Fruit fly (Drosophila melanogaster) whole organism, embryonic: ENCODE data around the gene CG9550.

Experiments used
- ATbp ChIP-seq: fragments of 200-800 bp; sonication (Bioruptor generic); optimal IDR thresholded peaks from 2 replicates; lab custom pipeline; 2017; ENCODE audit warnings: missing biosample characterization, mild to moderate bottlenecking, missing genetic modification characterization, missing genetic modification reagents
- Aef1 ChIP-seq: fragments of 200-800 bp; sonication (Bioruptor generic); IDR thresholded peaks from 3 replicates; pipeline ENCODE4 v1.3.6; 2022; ENCODE audit warnings: missing biosample characterization, missing genetic modification characterization
- Awh ChIP-seq: fragments of 200-800 bp; sonication (Bioruptor generic); IDR thresholded peaks from 2 replicates; pipeline ENCODE4, ENCODE4 v1.3.6; 2022; ENCODE audit warnings: missing biosample characterization, missing genetic modification characterization
- B-H2 ChIP-seq: fragments of 200-800 bp; sonication (Bioruptor generic); optimal IDR thresholded peaks from 2 replicates; lab custom pipeline; 2018; ENCODE audit warnings: missing biosample characterization, mild to moderate bottlenecking, missing genetic modification characterization
- CG10462 ChIP-seq: fragments of 200-800 bp; sonication (Bioruptor generic); optimal IDR thresholded peaks from 2 replicates; lab custom pipeline; 2016; ENCODE audit warnings: missing biosample characterization, missing genetic modification characterization
- CG12071 ChIP-seq: fragments of 200-800 bp; sonication (Bioruptor generic); optimal IDR thresholded peaks from 3 replicates; lab custom pipeline; 2018; ENCODE audit warnings: missing biosample characterization, mild to moderate bottlenecking, missing genetic modification characterization
- CG12104 ChIP-seq: fragments of 200-800 bp; sonication (Bioruptor generic); optimal IDR thresholded peaks from 3 replicates; lab custom pipeline; 2016; ENCODE audit warnings: missing biosample characterization, missing genetic modification characterization
- CG15269 ChIP-seq: fragments of 200-800 bp; sonication (Bioruptor generic); optimal IDR thresholded peaks from 2 replicates; lab custom pipeline; 2018; ENCODE audit warnings: missing biosample characterization, mild to moderate bottlenecking, missing genetic modification characterization, moderate library complexity
- CG15696 ChIP-seq: fragments of 200-800 bp; sonication (Bioruptor generic); optimal IDR thresholded peaks from 2 replicates; lab custom pipeline; 2019; ENCODE audit warnings: missing biosample characterization, mild to moderate bottlenecking, missing genetic modification characterization, moderate library complexity
- CG16815 ChIP-seq: fragments of 200-800 bp; sonication (Bioruptor generic); optimal IDR thresholded peaks from 3 replicates; lab custom pipeline; 2017; ENCODE audit warnings: missing biosample characterization, mild to moderate bottlenecking, missing genetic modification characterization
- CG17359 ChIP-seq: fragments of 200-800 bp; sonication (Bioruptor generic); optimal IDR thresholded peaks from 3 replicates; lab custom pipeline; 2018; ENCODE audit warnings: missing biosample characterization, mild to moderate bottlenecking, missing genetic modification characterization, moderate library complexity
- CG17568 ChIP-seq: fragments of 200-800 bp; sonication (Bioruptor generic); optimal IDR thresholded peaks from 2 replicates; lab custom pipeline; 2018; ENCODE audit warnings: missing biosample characterization, mild to moderate bottlenecking, missing genetic modification characterization, moderate library complexity
- CG1792 ChIP-seq: fragments of 200-800 bp; sonication (Bioruptor generic); optimal IDR thresholded peaks from 2 replicates; lab custom pipeline; 2016; ENCODE audit warnings: missing biosample characterization, missing genetic modification characterization
- CG18476 ChIP-seq: fragments of 200-800 bp; sonication (Bioruptor generic); optimal IDR thresholded peaks from 2 replicates; lab custom pipeline; 2016; ENCODE audit warnings: missing biosample characterization, mild to moderate bottlenecking, missing genetic modification characterization
- CG18599 ChIP-seq: fragments of 200-800 bp; sonication (Bioruptor generic); optimal IDR thresholded peaks from 3 replicates; lab custom pipeline; 2017; ENCODE audit warnings: missing biosample characterization, missing genetic modification characterization, mild to moderate bottlenecking, moderate library complexity, missing genetic modification reagents
- CG3065 ChIP-seq: fragments of 200-800 bp; sonication (Bioruptor generic); optimal IDR thresholded peaks from 2 replicates; lab custom pipeline; 2016; ENCODE audit warnings: missing biosample characterization, missing genetic modification characterization
- CG4730 ChIP-seq: fragments of 200-800 bp; sonication (Bioruptor generic); IDR thresholded peaks from 2 replicates; pipeline ENCODE4 v1.3.6; 2022; ENCODE audit warnings: missing biosample characterization, missing genetic modification characterization
- CG6813 ChIP-seq: fragments of 200-800 bp; sonication (Bioruptor generic); optimal IDR thresholded peaks from 2 replicates; lab custom pipeline; 2017; ENCODE audit warnings: missing biosample characterization, missing genetic modification characterization, mild to moderate bottlenecking, moderate library complexity, missing genetic modification reagents
- CG7271 ChIP-seq: fragments of 200-800 bp; sonication (Bioruptor generic); optimal IDR thresholded peaks from 2 replicates; lab custom pipeline; 2018; ENCODE audit warnings: missing biosample characterization, mild to moderate bottlenecking, missing genetic modification characterization, moderate library complexity
- CG8089 ChIP-seq: fragments of 200-800 bp; sonication (Bioruptor generic); optimal IDR thresholded peaks from 3 replicates; lab custom pipeline; 2016; ENCODE audit warnings: missing biosample characterization, missing genetic modification characterization
- Dbx ChIP-seq: fragments of 200-800 bp; sonication (Bioruptor generic); IDR thresholded peaks from 3 replicates; pipeline ENCODE4 v1.3.6; 2022; ENCODE audit warnings: missing biosample characterization, missing genetic modification characterization
- Dfd ChIP-seq, 2 experiments: fragments of >200 bp; optimal IDR thresholded peaks; 2 replicates each; lab custom pipeline; 2017; ENCODE audit warnings: missing biosample characterization in 2 of 2, missing genetic modification characterization in 2 of 2
- Fer3 ChIP-seq: fragments of 200-800 bp; sonication (Bioruptor generic); optimal IDR thresholded peaks from 2 replicates; lab custom pipeline; 2018; ENCODE audit warnings: missing biosample characterization, mild to moderate bottlenecking, missing genetic modification characterization, moderate library complexity
- HLHmδ ChIP-seq: fragments of 200-800 bp; sonication (Bioruptor generic); optimal IDR thresholded peaks from 2 replicates; lab custom pipeline; 2018; ENCODE audit warnings: missing biosample characterization, mild to moderate bottlenecking, missing genetic modification characterization, moderate library complexity
- Hr39 ChIP-seq: fragments of >200 bp; optimal IDR thresholded peaks from 2 replicates; lab custom pipeline; 2017
- Med ChIP-seq: fragments of 200-800 bp; sonication (Bioruptor generic); peaks from one replicate; lab custom pipeline; 2016; ENCODE audit warnings: missing biosample characterization, missing genetic modification characterization, mild to moderate bottlenecking, inconsistent platforms, moderate library complexity
- Oaz ChIP-seq: fragments of 200-800 bp; sonication (Bioruptor generic); IDR thresholded peaks from 2 replicates; pipeline ENCODE4 v1.3.6; 2022; ENCODE audit warnings: missing biosample characterization, missing genetic modification characterization
- PHDP ChIP-seq: fragments of 200-800 bp; sonication (Bioruptor generic); optimal IDR thresholded peaks from 3 replicates; lab custom pipeline; 2018; ENCODE audit warnings: missing biosample characterization, mild to moderate bottlenecking, missing genetic modification characterization, moderate library complexity
- Tbp ChIP-seq: fragments of >200 bp; optimal IDR thresholded peaks from 2 replicates; lab custom pipeline; 2018; ENCODE audit warnings: missing biosample characterization, missing genetic modification characterization
- abd-A ChIP-seq: fragments of 200-800 bp; sonication (Bioruptor generic); optimal IDR thresholded peaks from 3 replicates; lab custom pipeline; 2019; ENCODE audit warnings: missing biosample characterization, mild to moderate bottlenecking, missing genetic modification characterization, moderate library complexity
- amos ChIP-seq: fragments of 200-800 bp; sonication (Bioruptor generic); IDR thresholded peaks from 2 replicates; pipeline ENCODE4 v1.3.6; 2022; ENCODE audit warnings: missing biosample characterization, missing genetic modification characterization; ENCODE audit not compliant: partially characterized antibody
- ap ChIP-seq: fragments of 200-800 bp; sonication (Bioruptor generic); IDR thresholded peaks from 2 replicates; pipeline ENCODE4 v1.3.6; 2022; ENCODE audit warnings: missing biosample characterization, missing genetic modification characterization
- ara ChIP-seq: fragments of 200-800 bp; sonication (Bioruptor generic); IDR thresholded peaks from 2 replicates; pipeline ENCODE4 v1.3.6; 2022; ENCODE audit warnings: missing biosample characterization, missing genetic modification characterization
- br ChIP-seq: fragments of >200 bp; optimal IDR thresholded peaks from 2 replicates; lab custom pipeline; 2017
- crol ChIP-seq: fragments of 200-800 bp; sonication (Bioruptor generic); IDR thresholded peaks from 2 replicates; pipeline ENCODE4 v1.3.6; 2022; ENCODE audit warnings: missing biosample characterization, missing genetic modification characterization
- emc ChIP-seq: fragments of 200-800 bp; sonication (Bioruptor generic); optimal IDR thresholded peaks from 2 replicates; lab custom pipeline; 2016; ENCODE audit warnings: missing biosample characterization, missing genetic modification characterization
- eve ChIP-seq, 2 experiments: fragments of >200 bp; optimal IDR thresholded peaks; 2 replicates each; lab custom pipeline; 2017; ENCODE audit warnings: missing biosample characterization in 2 of 2, missing genetic modification characterization in 2 of 2
- fd102C ChIP-seq: fragments of 200-800 bp; sonication (Bioruptor generic); optimal IDR thresholded peaks from 2 replicates; lab custom pipeline; 2018; ENCODE audit warnings: missing biosample characterization, mild to moderate bottlenecking, missing genetic modification characterization, moderate library complexity
- grau ChIP-seq: fragments of 200-800 bp; optimal IDR thresholded peaks from 3 replicates; lab custom pipeline; 2019; ENCODE audit warnings: missing biosample characterization, mild to moderate bottlenecking, missing genetic modification characterization, moderate library complexity
- jing ChIP-seq: fragments of 200-800 bp; sonication (Bioruptor generic); optimal IDR thresholded peaks from 2 replicates; lab custom pipeline; 2018; ENCODE audit warnings: missing biosample characterization, mild to moderate bottlenecking, missing genetic modification characterization
- lbe ChIP-seq: fragments of 200-800 bp; sonication (Bioruptor generic); optimal IDR thresholded peaks from 2 replicates; lab custom pipeline; 2016; ENCODE audit warnings: missing biosample characterization, mild to moderate bottlenecking, missing genetic modification characterization
- mld ChIP-seq: fragments of 200-800 bp; sonication (Bioruptor generic); IDR thresholded peaks from 3 replicates; pipeline ENCODE4 v1.3.6; 2022; ENCODE audit warnings: missing biosample characterization, missing genetic modification characterization; ENCODE audit not compliant: partially characterized antibody
- peb ChIP-seq: fragments of 200-800 bp; sonication (Bioruptor generic); IDR thresholded peaks from 2 replicates; pipeline ENCODE4 v1.3.6; 2022; ENCODE audit warnings: missing biosample characterization, missing genetic modification characterization
- rib ChIP-seq: fragments of 200-800 bp; sonication (Bioruptor generic); IDR thresholded peaks from 2 replicates; pipeline ENCODE4 v1.3.6; 2022; ENCODE audit warnings: missing biosample characterization, missing genetic modification characterization
- sob ChIP-seq: fragments of 200-800 bp; sonication (Bioruptor generic); IDR thresholded peaks from 2 replicates; pipeline ENCODE4 v1.3.6; 2022; ENCODE audit warnings: missing biosample characterization, missing genetic modification characterization
- tap ChIP-seq: fragments of 200-800 bp; optimal IDR thresholded peaks from 3 replicates; lab custom pipeline; 2019; ENCODE audit warnings: missing biosample characterization, mild to moderate bottlenecking, missing genetic modification characterization, moderate library complexity
- tna ChIP-seq: fragments of 200-800 bp; sonication (Bioruptor generic); IDR thresholded peaks from 2 replicates; pipeline ENCODE4 v1.3.6; 2022; ENCODE audit warnings: missing biosample characterization, missing genetic modification characterization; ENCODE audit not compliant: partially characterized antibody
- toy ChIP-seq: fragments of 200-800 bp; sonication (Bioruptor generic); IDR thresholded peaks from 2 replicates; pipeline ENCODE4 v1.3.6; 2022; ENCODE audit warnings: missing biosample characterization, missing genetic modification characterization
- trh ChIP-seq: fragments of 200-800 bp; sonication (Bioruptor generic); optimal IDR thresholded peaks from 2 replicates; lab custom pipeline; 2016; ENCODE audit warnings: missing biosample characterization, missing genetic modification characterization
- ttk ChIP-seq: fragments of 200-800 bp; sonication (Bioruptor generic); IDR thresholded peaks from 2 replicates; pipeline ENCODE4 v2.1.2; 2022; ENCODE audit warnings: missing biosample characterization, missing genetic modification characterization
- wek ChIP-seq: fragments of 200-800 bp; sonication (Bioruptor generic); optimal IDR thresholded peaks from 3 replicates; lab custom pipeline; 2018; ENCODE audit warnings: missing biosample characterization, mild to moderate bottlenecking, missing genetic modification characterization, moderate library complexity
- zfh1 ChIP-seq: fragments of 200-800 bp; sonication (Bioruptor generic); IDR thresholded peaks from 3 replicates; pipeline ENCODE4 v1.3.6; 2022; ENCODE audit warnings: missing biosample characterization, missing genetic modification characterization

CG9550 gene

dm6 chr2L:6494405-6494816 is 2.4 kb upstream of the CG9550 start, which contains the start of gene CG9547 (continued):
- TF ChIP-seq CG1792 (GFP tag; lab: Kevin White, UChicago) (no peak), CG6813 (GFP tag; lab: Kevin White, UChicago) (peak; percentile 43), B-H2 (GFP tag; lab: Kevin White, UChicago) (peak; percentile 6), eve (GFP tag; optimal IDR thresholded peaks at IDR 0.05; lab: Kevin White, UChicago) (no peak), Dbx (GFP tag; lab: Robert Waterston, UW) (peak; percentile 65; the same call in 2 of the 3 replicates), sob (GFP tag; lab: Robert Waterston, UW) (no peak; the same call in 1 of the 2 replicates), CG18599 (GFP tag; lab: Kevin White, UChicago) (peak; percentile 27), CG8089 (GFP tag; lab: Kevin White, UChicago) (no peak), Awh (GFP tag; lab: Robert Waterston, UW) (no peak), CG4730 (GFP tag; lab: Robert Waterston, UW) (no peak), emc (no peak), zfh1 (GFP tag; lab: Robert Waterston, UW) (no peak), CG16815 (no peak), tna (GFP tag; lab: Robert Waterston, UW) (no peak), lbe (GFP tag; lab: Kevin White, UChicago) (peak; percentile 55), mld (GFP tag; lab: Robert Waterston, UW) (no peak), fd102C (GFP tag; lab: Kevin White, UChicago) (no peak), jing (GFP tag; lab: Kevin White, UChicago) (no peak), Aef1 (GFP tag; lab: Robert Waterston, UW) (no peak), Oaz (GFP tag; lab: Robert Waterston, UW) (no peak), CG3065 (GFP tag; lab: Kevin White, UChicago) (no peak), wek (GFP tag; lab: Kevin White, UChicago) (peak; percentile 31), ap (GFP tag; lab: Robert Waterston, UW) (no peak), Fer3 (peak; percentile 9), PHDP (peak; percentile 44), abd-A (tag; lab: Kevin White, UChicago) (no peak), toy (GFP tag; lab: Robert Waterston, UW) (no peak), CG18476 (GFP tag; lab: Kevin White, UChicago) (no peak), rib (GFP tag; lab: Robert Waterston, UW) (peak; percentile 80; the same call in 1 of the 2 replicates), peb (GFP tag; lab: Robert Waterston, UW) (no peak), tap (tag; lab: Kevin White, UChicago) (no peak), CG7271 (tag; lab: Kevin White, UChicago) (no peak), ttk (GFP tag; lab: Robert Waterston, UW) (no peak), Hr39 (no peak), CG17359 (tag; lab: Kevin White, UChicago) (no peak), br (lab: Kevin White, UChicago) (no peak), Dfd (GFP tag; optimal IDR thresholded peaks at IDR 0.05; lab: Kevin White, UChicago) (no peak), Med (peak; percentile 59), ATbp (GFP tag; lab: Kevin White, UChicago) (no peak), CG12104 (GFP tag; lab: Kevin White, UChicago) (no peak), CG15269 (tag; lab: Kevin White, UChicago) (peak; percentile 11), ara (GFP tag; lab: Robert Waterston, UW) (no peak), CG15696 (tag; lab: Kevin White, UChicago) (no peak), HLHmδ (no peak), Tbp (GFP tag; lab: Kevin White, UChicago) (no peak), crol (no peak), amos (GFP tag; lab: Robert Waterston, UW) (peak; percentile 45; the same call in 1 of the 2 replicates), CG10462 (GFP tag; lab: Kevin White, UChicago) (no peak), CG17568 (GFP tag; lab: Kevin White, UChicago) (no peak), grau (tag; lab: Kevin White, UChicago) (peak; percentile 3), trh (GFP tag; lab: Kevin White, UChicago) (no peak), CG12071 (GFP tag; lab: Kevin White, UChicago) (peak; percentile 38)
